Fruit fly (Drosophila melanogaster) whole organism, embryonic: ENCODE measurements around the gene CG7991.

Experiments
- Atf6 ChIP-seq: fragments of 200-800 bp; sonication (Bioruptor generic); IDR thresholded peaks from 2 replicates; pipeline ENCODE4 v1.3.6; 2022; ENCODE audit warnings: missing biosample characterization, missing genetic modification characterization
- CG10267 ChIP-seq: fragments of 200-800 bp; sonication (Bioruptor generic); optimal IDR thresholded peaks from 2 replicates; lab custom pipeline; 2018; ENCODE audit warnings: missing biosample characterization, mild to moderate bottlenecking, missing genetic modification characterization, moderate library complexity
- CG12236 ChIP-seq: fragments of 200-800 bp; sonication (Bioruptor generic); optimal IDR thresholded peaks from 2 replicates; lab custom pipeline; 2016; ENCODE audit warnings: missing biosample characterization, missing genetic modification characterization
- CG12391 ChIP-seq: fragments of 200-800 bp; sonication (Bioruptor generic); optimal IDR thresholded peaks from 3 replicates; lab custom pipeline; 2018; ENCODE audit warnings: missing biosample characterization, mild to moderate bottlenecking, missing genetic modification characterization, moderate library complexity
- CG17802 ChIP-seq: fragments of 200-800 bp; sonication (Bioruptor generic); optimal IDR thresholded peaks from 2 replicates; lab custom pipeline; 2018; ENCODE audit warnings: missing biosample characterization, mild to moderate bottlenecking, missing genetic modification characterization, moderate library complexity
- CG1792 ChIP-seq: fragments of 200-800 bp; sonication (Bioruptor generic); optimal IDR thresholded peaks from 2 replicates; lab custom pipeline; 2016; ENCODE audit warnings: missing biosample characterization, missing genetic modification characterization
- CG18011 ChIP-seq: fragments of 200-800 bp; sonication (Bioruptor generic); optimal IDR thresholded peaks from 2 replicates; lab custom pipeline; 2017; ENCODE audit warnings: missing biosample characterization, missing genetic modification characterization, mild to moderate bottlenecking, moderate library complexity, missing genotype
- CG18262 ChIP-seq: fragments of 200-800 bp; optimal IDR thresholded peaks from 3 replicates; lab custom pipeline; 2019; ENCODE audit warnings: missing biosample characterization, mild to moderate bottlenecking, missing genetic modification characterization, moderate library complexity
- CG18599 ChIP-seq: fragments of 200-800 bp; sonication (Bioruptor generic); optimal IDR thresholded peaks from 3 replicates; lab custom pipeline; 2017; ENCODE audit warnings: missing biosample characterization, missing genetic modification characterization, mild to moderate bottlenecking, moderate library complexity, missing genetic modification reagents
- CG30020 ChIP-seq: fragments of 200-800 bp; optimal IDR thresholded peaks from 2 replicates; lab custom pipeline; 2019; ENCODE audit warnings: missing biosample characterization, mild to moderate bottlenecking, missing genetic modification characterization, moderate library complexity
- CG31224 ChIP-seq: fragments of 200-800 bp; sonication (Bioruptor generic); IDR thresholded peaks from 2 replicates; pipeline ENCODE4 v1.3.6; 2022; ENCODE audit warnings: missing biosample characterization, missing genetic modification characterization
- CG6175 ChIP-seq: fragments of 200-800 bp; sonication (Bioruptor generic); IDR thresholded peaks from 3 replicates; pipeline ENCODE4 v1.3.6; 2022; ENCODE audit warnings: missing biosample characterization, missing genetic modification characterization
- CG6791 ChIP-seq: fragments of 200-800 bp; sonication (Bioruptor generic); IDR thresholded peaks from 3 replicates; pipeline ENCODE4 v1.3.6; 2022; ENCODE audit warnings: missing biosample characterization, missing genetic modification characterization; ENCODE audit not compliant: partially characterized antibody
- CG7963 ChIP-seq: fragments of 200-800 bp; sonication (Bioruptor generic); IDR thresholded peaks from 3 replicates; pipeline ENCODE4 v1.3.6; 2022; ENCODE audit warnings: missing biosample characterization, missing genetic modification characterization; ENCODE audit not compliant: partially characterized antibody
- CG7987 ChIP-seq: fragments of 200-800 bp; sonication (Bioruptor generic); optimal IDR thresholded peaks from 2 replicates; lab custom pipeline; 2018; ENCODE audit warnings: missing biosample characterization, mild to moderate bottlenecking, missing genetic modification characterization, moderate library complexity
- CG8944 ChIP-seq: fragments of 200-800 bp; sonication (Bioruptor generic); optimal IDR thresholded peaks from 3 replicates; lab custom pipeline; 2016; ENCODE audit warnings: missing biosample characterization, missing genetic modification characterization
- CG9876 ChIP-seq: fragments of 200-800 bp; sonication (Bioruptor generic); optimal IDR thresholded peaks from 2 replicates; lab custom pipeline; 2016; ENCODE audit warnings: missing biosample characterization, missing genetic modification characterization
- CoRest ChIP-seq: fragments of 200-800 bp; sonication (Bioruptor generic); optimal IDR thresholded peaks from 3 replicates; lab custom pipeline; 2018; ENCODE audit warnings: missing biosample characterization, mild to moderate bottlenecking, missing genetic modification characterization, moderate library complexity
- Deaf1 ChIP-seq: fragments of 200-800 bp; optimal IDR thresholded peaks from 3 replicates; lab custom pipeline; 2019; ENCODE audit warnings: missing biosample characterization, mild to moderate bottlenecking, missing genetic modification characterization, moderate library complexity
- Dip3 ChIP-seq: fragments of 200-800 bp; sonication (Bioruptor generic); optimal IDR thresholded peaks from 3 replicates; lab custom pipeline; 2016; ENCODE audit warnings: missing biosample characterization, missing genetic modification characterization
- E2f2 ChIP-seq: fragments of 200-800 bp; sonication (Bioruptor generic); IDR thresholded peaks from 2 replicates; pipeline ENCODE4 v1.3.6; 2022; ENCODE audit warnings: missing biosample characterization, missing genetic modification characterization
- Eip74EF ChIP-seq, 2 experiments: fragments of 200-800 bp in 1 of 2; fragments of >200 bp in 1 of 2; sonication (Bioruptor generic) in 1 of 2; optimal IDR thresholded peaks; 2 replicates each; lab custom pipeline; 2017 to 2019; ENCODE audit warnings: missing biosample characterization in 2 of 2, missing genetic modification characterization in 2 of 2, mild to moderate bottlenecking in 1 of 2, moderate library complexity in 1 of 2
- Gug ChIP-seq: fragments of 200-800 bp; sonication (Bioruptor generic); IDR thresholded peaks from 4 replicates; pipeline ENCODE4 v1.3.6; 2022; ENCODE audit warnings: missing biosample characterization, missing genetic modification characterization
- HHEX ChIP-seq: fragments of 200-800 bp; sonication (Bioruptor generic); optimal IDR thresholded peaks from 3 replicates; lab custom pipeline; 2017; ENCODE audit warnings: missing biosample characterization, mild to moderate bottlenecking, missing genetic modification characterization, missing genetic modification reagents
- HmgZ ChIP-seq: fragments of 200-800 bp; sonication (Bioruptor generic); optimal IDR thresholded peaks from 2 replicates; lab custom pipeline; 2018; ENCODE audit warnings: missing biosample characterization, mild to moderate bottlenecking, missing genetic modification characterization
- Hmx ChIP-seq: fragments of 200-800 bp; sonication (Bioruptor generic); optimal IDR thresholded peaks from 2 replicates; lab custom pipeline; 2016; ENCODE audit warnings: missing biosample characterization, missing genetic modification characterization
- Hsf ChIP-seq: fragments of 200-800 bp; sonication (Bioruptor generic); optimal IDR thresholded peaks from 3 replicates; lab custom pipeline; 2016; ENCODE audit warnings: missing biosample characterization, missing genetic modification characterization
- Lhr ChIP-seq: fragments of 200-800 bp; sonication (Bioruptor generic); optimal IDR thresholded peaks from 3 replicates; lab custom pipeline; 2017; ENCODE audit warnings: mild to moderate bottlenecking, missing biosample characterization, missing genetic modification reagents, missing genetic modification characterization
- MBD-R2 ChIP-seq: fragments of 200-800 bp; sonication (Bioruptor generic); IDR thresholded peaks from 2 replicates; pipeline ENCODE4 v1.3.6; 2022; ENCODE audit warnings: missing biosample characterization, missing genetic modification characterization
- Mrtf ChIP-seq: fragments of 200-800 bp; sonication (Bioruptor generic); IDR thresholded peaks from 3 replicates; pipeline ENCODE4 v1.3.6; 2022; ENCODE audit warnings: missing biosample characterization, missing genetic modification characterization
- Myb ChIP-seq: fragments of 200-800 bp; sonication (Bioruptor generic); optimal IDR thresholded peaks from 2 replicates; lab custom pipeline; 2016; ENCODE audit warnings: missing biosample characterization, missing genetic modification characterization
- PHDP ChIP-seq: fragments of 200-800 bp; sonication (Bioruptor generic); optimal IDR thresholded peaks from 3 replicates; lab custom pipeline; 2018; ENCODE audit warnings: missing biosample characterization, mild to moderate bottlenecking, missing genetic modification characterization, moderate library complexity
- Spps ChIP-seq: fragments of 200-800 bp; sonication (Bioruptor generic); optimal IDR thresholded peaks from 2 replicates; lab custom pipeline; 2018; ENCODE audit warnings: missing biosample characterization, mild to moderate bottlenecking, missing genetic modification characterization
- bowl ChIP-seq: fragments of 200-800 bp; sonication (Bioruptor generic); IDR thresholded peaks from 2 replicates; pipeline ENCODE4 v1.3.6; 2022; ENCODE audit warnings: missing biosample characterization, missing genetic modification characterization
- esg ChIP-seq: fragments of 200-800 bp; sonication (Bioruptor generic); conservative IDR thresholded peaks from 2 replicates; pipeline ENCODE4 v1.3.6; 2022; ENCODE audit warnings: missing biosample characterization, missing genetic modification characterization
- fd3F ChIP-seq: fragments of 200-800 bp; sonication (Bioruptor generic); optimal IDR thresholded peaks from 2 replicates; lab custom pipeline; 2018; ENCODE audit warnings: missing biosample characterization, mild to moderate bottlenecking, missing genetic modification characterization, moderate library complexity
- ftz-f1 ChIP-seq: fragments of 200-800 bp; sonication (Bioruptor generic); optimal IDR thresholded peaks from 2 replicates; lab custom pipeline; 2016; ENCODE audit warnings: missing biosample characterization, missing genetic modification characterization
- her ChIP-seq: fragments of 200-800 bp; sonication (Bioruptor generic); optimal IDR thresholded peaks from 2 replicates; lab custom pipeline; 2016; ENCODE audit warnings: missing biosample characterization, missing genetic modification characterization
- hth ChIP-seq: fragments of >200 bp; optimal IDR thresholded peaks from 2 replicates; lab custom pipeline; 2017; ENCODE audit warnings: inconsistent platforms
- kah ChIP-seq: fragments of 200-800 bp; sonication (Bioruptor generic); optimal IDR thresholded peaks from 2 replicates; lab custom pipeline; 2018; ENCODE audit warnings: missing biosample characterization, mild to moderate bottlenecking, missing genetic modification characterization
- lab ChIP-seq: fragments of 200-800 bp; sonication (Bioruptor generic); optimal IDR thresholded peaks from 3 replicates; lab custom pipeline; 2017; ENCODE audit warnings: missing biosample characterization, missing genetic modification characterization, mild to moderate bottlenecking, moderate library complexity, missing genetic modification reagents
- nom ChIP-seq: fragments of 200-800 bp; sonication (Bioruptor generic); optimal IDR thresholded peaks from 2 replicates; lab custom pipeline; 2017; ENCODE audit warnings: missing biosample characterization, missing genetic modification characterization, mild to moderate bottlenecking, moderate library complexity, missing genetic modification reagents
- oc ChIP-seq: fragments of 200-800 bp; sonication (Bioruptor generic); optimal IDR thresholded peaks from 2 replicates; lab custom pipeline; 2018; ENCODE audit warnings: missing biosample characterization, mild to moderate bottlenecking, missing genetic modification characterization, moderate library complexity
- repo ChIP-seq: fragments of 200-800 bp; sonication (Bioruptor generic); optimal IDR thresholded peaks from 2 replicates; lab custom pipeline; 2016; ENCODE audit warnings: missing biosample characterization, missing genetic modification characterization
- sens ChIP-seq: fragments of 200-800 bp; sonication (Bioruptor generic); peaks from one replicate; lab custom pipeline; 2016; ENCODE audit warnings: missing biosample characterization, missing genetic modification characterization
- tgo ChIP-seq: fragments of 200-800 bp; sonication (Bioruptor generic); IDR thresholded peaks from 3 replicates; pipeline ENCODE4 v1.3.6; 2022; ENCODE audit warnings: missing biosample characterization, missing genetic modification characterization
- vvl ChIP-seq: fragments of 200-800 bp; sonication (Bioruptor generic); IDR thresholded peaks from 2 replicates; pipeline ENCODE4 v1.3.6; 2022; ENCODE audit warnings: missing biosample characterization, missing genetic modification characterization
- zen2 ChIP-seq: fragments of 200-800 bp; sonication (Bioruptor generic); IDR thresholded peaks from 3 replicates; pipeline ENCODE4 v1.3.6; 2022; ENCODE audit warnings: missing biosample characterization, missing genetic modification characterization; ENCODE audit not compliant: partially characterized antibody

CG7991 gene

dm6 chr3L:1746338-1747199 is 72.1 kb downstream of the CG7991 start, which contains the start of gene CG13921 (continued):
- TF ChIP-seq HHEX (GFP tag; lab: Kevin White, UChicago) (peak; percentile 99), ftz-f1 (no peak), Eip74EF (GFP tag; optimal IDR thresholded peaks at IDR 0.05; lab: Kevin White, UChicago) (peak in 1 of 2 experiments; percentile 98), bowl (peak; percentile 96), PHDP (tag; lab: Kevin White, UChicago) (peak; percentile 98), CG12236 (GFP tag; lab: Kevin White, UChicago) (peak; percentile 98), CG30020 (peak; percentile 87), CG18011 (GFP tag; lab: Kevin White, UChicago) (peak; percentile 88), Hsf (GFP tag; lab: Kevin White, UChicago) (peak; percentile 99), CG18599 (GFP tag; lab: Kevin White, UChicago) (peak; percentile 98), E2f2 (peak; percentile 85), MBD-R2 (GFP tag; lab: Robert Waterston, UW) (peak; percentile 98), HmgZ (tag; lab: Kevin White, UChicago) (peak; percentile 98), oc (tag; lab: Kevin White, UChicago) (peak; percentile 99), vvl (GFP tag; lab: Robert Waterston, UW) (peak; percentile 100), nom (GFP tag; lab: Kevin White, UChicago) (peak; percentile 99), CG7963 (GFP tag; lab: Robert Waterston, UW) (no peak), CG9876 (peak; percentile 97), Dip3 (peak; percentile 95), CG31224 (GFP tag; lab: Robert Waterston, UW) (peak; percentile 96), Deaf1 (tag; lab: Kevin White, UChicago) (peak; percentile 86), Hmx (GFP tag; lab: Kevin White, UChicago) (peak; percentile 95), lab (GFP tag; lab: Kevin White, UChicago) (peak; percentile 99), CG18262 (tag; lab: Kevin White, UChicago) (peak; percentile 100), Lhr (GFP tag; lab: Kevin White, UChicago) (peak; percentile 98), CG6175 (GFP tag; lab: Robert Waterston, UW) (peak; percentile 98), hth (no peak), CG12391 (tag; lab: Kevin White, UChicago) (peak; percentile 99), CG6791 (no peak), Gug (peak; percentile 99), tgo (peak; percentile 99), Mrtf (GFP tag; lab: Robert Waterston, UW) (peak; percentile 98), CG10267 (tag; lab: Kevin White, UChicago) (peak; percentile 99), CG8944 (GFP tag; lab: Kevin White, UChicago) (peak; percentile 99), sens (peak; percentile 100), CG7987 (GFP tag; lab: Kevin White, UChicago) (peak; percentile 98), her (GFP tag; lab: Kevin White, UChicago) (peak; percentile 97), CG1792 (GFP tag; lab: Kevin White, UChicago) (peak; percentile 99), esg (GFP tag; lab: Robert Waterston, UW) (peak; percentile 99), Atf6 (GFP tag; lab: Robert Waterston, UW) (peak; percentile 98), CG17802 (peak; percentile 93), repo (GFP tag; lab: Kevin White, UChicago) (peak; percentile 99), fd3F (GFP tag; lab: Kevin White, UChicago) (peak; percentile 96), Spps (tag; lab: Kevin White, UChicago) (peak; percentile 99), Myb (GFP tag; lab: Kevin White, UChicago) (peak; percentile 93), zen2 (GFP tag; lab: Robert Waterston, UW) (no peak), CoRest (tag; lab: Kevin White, UChicago) (peak; percentile 99), kah (GFP tag; lab: Kevin White, UChicago) (peak; percentile 95)
